Worm (Caenorhabditis elegans): ENCODE measurements around the gene C17F4.11.

- TF ChIP-seq W03F9.2 (tag; optimal IDR thresholded peaks at IDR 0.05): no peak
- no peak for TF ChIP-seq him-1 (tag; optimal IDR thresholded peaks at IDR 0.05)
- no peak for TF ChIP-seq dao-5 (tag; optimal IDR thresholded peaks at IDR 0.05)
Measured at ce11 chrII:3250195-3250594, 12.9 kb downstream of the C17F4.11 start.

All from whole organism, L4/young adult.